Worm (Caenorhabditis elegans) whole organism, young adult: ENCODE measurements around the gene stdh-1.

Source experiments
- B0019.2 ChIP-seq: fragments of 200-800 bp; sonication (Bioruptor generic); conservative IDR thresholded peaks from 2 replicates; pipeline ENCODE4 v1.3.6; 2022; ENCODE audit warnings: missing genetic modification reagents, missing genetic modification characterization, missing compliant biosample characterization
- B0336.3 ChIP-seq: fragments of 200-800 bp; sonication (Bioruptor generic); IDR thresholded peaks from 2 replicates; pipeline ENCODE4 v1.3.6; 2022; ENCODE audit warnings: missing genetic modification characterization, missing compliant biosample characterization
- F39B2.1 ChIP-seq: fragments of 200-800 bp; sonication (Bioruptor generic); IDR thresholded peaks from 2 replicates; pipeline ENCODE4 v1.3.6; 2022; ENCODE audit warnings: missing genetic modification reagents, missing genetic modification characterization, missing compliant biosample characterization
- F52B5.7 ChIP-seq: sonication (generic microtip); optimal IDR thresholded peaks from 2 replicates; lab custom pipeline; 2016; ENCODE audit warnings: mild to moderate bottlenecking, missing genetic modification characterization, missing compliant biosample characterization
- F55B11.4 ChIP-seq: sonication (generic microtip); optimal IDR thresholded peaks from 2 replicates; lab custom pipeline; 2016; ENCODE audit warnings: missing compliant biosample characterization, missing genetic modification characterization, borderline replicate concordance; ENCODE audit not compliant: insufficient read depth
- F57A8.1 ChIP-seq: fragments of 200-800 bp; sonication (Bioruptor generic); optimal IDR thresholded peaks from 2 replicates; lab custom pipeline; 2018; ENCODE audit warnings: mild to moderate bottlenecking, missing genetic modification characterization, moderate library complexity, missing compliant biosample characterization
- F57C9.4 ChIP-seq: sonication (generic microtip); optimal IDR thresholded peaks from 2 replicates; lab custom pipeline; 2017; ENCODE audit warnings: mild to moderate bottlenecking, missing genetic modification characterization, missing compliant biosample characterization
- K11D2.4 ChIP-seq: fragments of 200-800 bp; sonication (Bioruptor generic); IDR thresholded peaks from 2 replicates; pipeline ENCODE4 v1.3.6; 2022; ENCODE audit warnings: missing genetic modification reagents, missing genetic modification characterization, missing compliant biosample characterization
- T26A5.8 ChIP-seq: sonication (generic microtip); optimal IDR thresholded peaks from 2 replicates; lab custom pipeline; 2016; ENCODE audit warnings: missing genetic modification characterization, missing compliant biosample characterization
- akir-1 ChIP-seq: fragments of 200-800 bp; sonication (Bioruptor generic); optimal IDR thresholded peaks from 2 replicates; lab custom pipeline; 2018; ENCODE audit warnings: mild to moderate bottlenecking, missing genetic modification characterization, moderate library complexity, missing compliant biosample characterization
- athp-1 ChIP-seq: sonication (generic microtip); optimal IDR thresholded peaks from 2 replicates; lab custom pipeline; 2017; ENCODE audit warnings: mild to moderate bottlenecking, missing genetic modification characterization, missing compliant biosample characterization
- attf-3 ChIP-seq: fragments of 200-800 bp; sonication (Bioruptor generic); conservative IDR thresholded peaks from 2 replicates; pipeline ENCODE4 v1.3.6; 2022; ENCODE audit warnings: missing genetic modification reagents, missing genetic modification characterization, missing compliant biosample characterization
- attf-5 ChIP-seq: fragments of 200-800 bp; sonication (Bioruptor generic); optimal IDR thresholded peaks from 2 replicates; lab custom pipeline; 2018; ENCODE audit warnings: mild to moderate bottlenecking, missing genetic modification characterization, missing compliant biosample characterization
- bed-2 ChIP-seq: fragments of 200-800 bp; sonication (Bioruptor generic); IDR thresholded peaks from 2 replicates; pipeline ENCODE4 v1.3.6; 2022; ENCODE audit warnings: missing genetic modification reagents, missing genetic modification characterization, missing compliant biosample characterization
- ccch-3 ChIP-seq: fragments of 200-800 bp; sonication (Bioruptor generic); optimal IDR thresholded peaks from 2 replicates; lab custom pipeline; 2018; ENCODE audit warnings: mild to moderate bottlenecking, missing genetic modification characterization, missing compliant biosample characterization
- cebp-1 ChIP-seq, 2 experiments: fragments of 200-800 bp in 1 of 2; sonication (Bioruptor generic) in 1 of 2; sonication (generic microtip) in 1 of 2; IDR thresholded peaks in 1 of 2; optimal IDR thresholded peaks in 1 of 2; 2 replicates each; pipeline versions ENCODE4 v1.3.6 to Lab custom; 2017 to 2022; ENCODE audit warnings: missing compliant biosample characterization in 2 of 2, missing genetic modification characterization in 2 of 2, mild to moderate bottlenecking in 1 of 2, missing genetic modification reagents in 1 of 2, moderate library complexity in 1 of 2
- cebp-2 ChIP-seq: fragments of 200-800 bp; sonication (Bioruptor generic); IDR thresholded peaks from 2 replicates; pipeline ENCODE4 v1.3.6; 2022; ENCODE audit warnings: missing genetic modification characterization, missing compliant biosample characterization
- ceh-100 ChIP-seq: fragments of 200-800 bp; sonication (Bioruptor generic); IDR thresholded peaks from 2 replicates; pipeline ENCODE4 v1.3.6; 2022; ENCODE audit warnings: missing genetic modification reagents, missing genetic modification characterization, missing compliant biosample characterization
- ceh-27 ChIP-seq: fragments of 200-800 bp; sonication (Bioruptor generic); optimal IDR thresholded peaks from 2 replicates; lab custom pipeline; 2018; ENCODE audit warnings: mild to moderate bottlenecking, missing genetic modification characterization, moderate library complexity, missing compliant biosample characterization
- ceh-79 ChIP-seq: sonication (generic microtip); optimal IDR thresholded peaks from 2 replicates; lab custom pipeline; 2017; ENCODE audit warnings: mild to moderate bottlenecking, missing genetic modification characterization, missing compliant biosample characterization
- die-1 ChIP-seq: sonication (generic microtip); optimal IDR thresholded peaks from 2 replicates; lab custom pipeline; 2016; ENCODE audit warnings: missing genotype, mild to moderate bottlenecking, missing genetic modification characterization, missing compliant biosample characterization
- dpl-1 ChIP-seq: fragments of 150-350 bp; optimal IDR thresholded peaks from 2 replicates; lab custom pipeline; 2014; ENCODE audit warnings: missing biosample characterization, missing genetic modification reagents, missing genetic modification characterization
- egl-18 ChIP-seq: fragments of 200-800 bp; sonication (Bioruptor generic); IDR thresholded peaks from 2 replicates; pipeline ENCODE4 v1.3.6; 2022; ENCODE audit warnings: missing genetic modification reagents, missing genetic modification characterization, missing compliant biosample characterization
- egl-44 ChIP-seq: fragments of 200-800 bp; sonication (Bioruptor generic); IDR thresholded peaks from 2 replicates; pipeline ENCODE4 v1.3.6; 2022; ENCODE audit warnings: missing genetic modification reagents, missing genetic modification characterization, missing compliant biosample characterization
- him-1 ChIP-seq: sonication (generic microtip); optimal IDR thresholded peaks from 2 replicates; lab custom pipeline; 2016; ENCODE audit warnings: missing genotype, missing genetic modification reagents, missing genetic modification characterization, missing compliant biosample characterization
- hlh-26 ChIP-seq: fragments of 200-800 bp; sonication (Bioruptor generic); conservative IDR thresholded peaks from 2 replicates; pipeline ENCODE4 v1.3.6; 2022; ENCODE audit warnings: missing genetic modification reagents, missing genetic modification characterization, missing compliant biosample characterization
- lin-26 ChIP-seq: fragments of 200-800 bp; sonication (Bioruptor generic); IDR thresholded peaks from 2 replicates; pipeline ENCODE4 v1.3.6; 2022; ENCODE audit warnings: missing genetic modification reagents, missing genetic modification characterization, missing compliant biosample characterization
- lsl-1 ChIP-seq: fragments of 200-800 bp; sonication (Bioruptor generic); optimal IDR thresholded peaks from 2 replicates; lab custom pipeline; 2018; ENCODE audit warnings: mild to moderate bottlenecking, missing genetic modification characterization, moderate library complexity, missing compliant biosample characterization
- madf-10 ChIP-seq: sonication (generic microtip); optimal IDR thresholded peaks from 2 replicates; lab custom pipeline; 2016; ENCODE audit warnings: mild to moderate bottlenecking, missing genetic modification characterization, missing compliant biosample characterization
- mes-4 ChIP-seq: sonication (generic microtip); optimal IDR thresholded peaks from 2 replicates; lab custom pipeline; 2016; ENCODE audit warnings: missing genotype, missing genetic modification characterization, missing compliant biosample characterization
- mxl-1 ChIP-seq: sonication (generic microtip); optimal IDR thresholded peaks from 2 replicates; lab custom pipeline; 2016; ENCODE audit warnings: missing genetic modification characterization, missing compliant biosample characterization
- nfya-1 ChIP-seq: sonication (generic microtip); optimal IDR thresholded peaks from 2 replicates; lab custom pipeline; 2017; ENCODE audit warnings: antibody characterized with exemption, missing compliant biosample characterization, missing genetic modification characterization, borderline replicate concordance; ENCODE audit not compliant: insufficient read depth
- nhr-120 ChIP-seq: fragments of 200-800 bp; sonication (Bioruptor generic); IDR thresholded peaks from 2 replicates; pipeline ENCODE4 v1.3.6; 2022; ENCODE audit warnings: missing genetic modification characterization, missing compliant biosample characterization
- nhr-179 ChIP-seq: sonication (generic microtip); optimal IDR thresholded peaks from 2 replicates; lab custom pipeline; 2016; ENCODE audit warnings: mild to moderate bottlenecking, missing genetic modification characterization, missing compliant biosample characterization
- nhr-27 ChIP-seq: fragments of 200-800 bp; sonication (Bioruptor generic); optimal IDR thresholded peaks from 2 replicates; lab custom pipeline; 2018; ENCODE audit warnings: mild to moderate bottlenecking, missing genetic modification characterization, moderate library complexity, missing compliant biosample characterization
- rec-8 ChIP-seq, 2 experiments: sonication (generic microtip); optimal IDR thresholded peaks; 2 replicates each; lab custom pipeline; 2016; ENCODE audit warnings: mild to moderate bottlenecking in 2 of 2, missing genetic modification characterization in 2 of 2, missing genetic modification reagents in 2 of 2, missing genotype in 2 of 2, missing biosample characterization in 1 of 2, missing compliant biosample characterization in 1 of 2, moderate library complexity in 1 of 2
- sea-2 ChIP-seq: fragments of 200-800 bp; sonication (Bioruptor generic); IDR thresholded peaks from 2 replicates; pipeline ENCODE4 v1.3.6; 2022; ENCODE audit warnings: missing genetic modification characterization, missing compliant biosample characterization
- snpc-1.3 ChIP-seq: sonication (generic microtip); optimal IDR thresholded peaks from 2 replicates; lab custom pipeline; 2017; ENCODE audit warnings: missing genetic modification characterization, mild to moderate bottlenecking, missing compliant biosample characterization, antibody characterized with exemption, moderate library complexity, missing genotype, missing genetic modification reagents; ENCODE audit not compliant: insufficient read depth
- snpc-4 ChIP-seq, 5 experiments: fragments of 150-350 bp in 1 of 5; sonication (generic microtip) in 4 of 5; optimal IDR thresholded peaks; 2 replicates each; lab custom pipeline; 2014 to 2018; ENCODE audit warnings: missing genetic modification characterization in 5 of 5, missing biosample characterization in 3 of 5, antibody characterized with exemption in 2 of 5, mild to moderate bottlenecking in 2 of 5, missing compliant biosample characterization in 2 of 5, missing genotype in 2 of 5, moderate library complexity in 2 of 5, missing genetic modification reagents in 1 of 5
- sptf-2 ChIP-seq: fragments of 200-800 bp; sonication (Bioruptor generic); optimal IDR thresholded peaks from 2 replicates; lab custom pipeline; 2018; ENCODE audit warnings: mild to moderate bottlenecking, missing genetic modification characterization, missing compliant biosample characterization
- unc-130 ChIP-seq: sonication (generic microtip); optimal IDR thresholded peaks from 2 replicates; lab custom pipeline; 2016; ENCODE audit warnings: missing genetic modification reagents, missing genetic modification characterization, missing compliant biosample characterization
- ztf-18 ChIP-seq: sonication (generic microtip); optimal IDR thresholded peaks from 2 replicates; lab custom pipeline; 2016; ENCODE audit warnings: missing genotype, mild to moderate bottlenecking, missing genetic modification characterization, missing compliant biosample characterization
- ztf-22 ChIP-seq: fragments of 200-800 bp; sonication (Bioruptor generic); optimal IDR thresholded peaks from 2 replicates; lab custom pipeline; 2018; ENCODE audit warnings: mild to moderate bottlenecking, missing genetic modification characterization, moderate library complexity, missing compliant biosample characterization
- ztf-25 ChIP-seq: fragments of 200-800 bp; sonication (Bioruptor generic); IDR thresholded peaks from 2 replicates; pipeline ENCODE4 v1.3.6; 2022; ENCODE audit warnings: missing genetic modification reagents, missing genetic modification characterization, missing compliant biosample characterization

stdh-1 gene

ce11 chrV:13931952-13932351 lies 25.7 kb downstream of the stdh-1 start:
- TF ChIP-seq ceh-79 (tag; lab: Kevin White, UChicago), result no peak
- TF ChIP-seq F57A8.1, result no peak
- no peak for TF ChIP-seq F39B2.1 (GFP tag; lab: Robert Waterston, UW)
- TF ChIP-seq madf-10 (tag; lab: Kevin White, UChicago), result no peak
- TF ChIP-seq mxl-1, result no peak
- TF ChIP-seq ccch-3 (GFP tag; lab: Kevin White, UChicago), result no peak
- TF ChIP-seq snpc-1.3 (tag; lab: Kevin White, UChicago), result no peak
- no peak for TF ChIP-seq athp-1 (tag; lab: Kevin White, UChicago)
- TF ChIP-seq sptf-2, result no peak
- no peak for TF ChIP-seq nhr-120 (GFP tag; lab: Robert Waterston, UW)
- no peak for TF ChIP-seq ceh-100
- no peak for TF ChIP-seq ztf-18
- no peak for TF ChIP-seq dpl-1
- TF ChIP-seq, all 124 proteins: peak for 0

- no peak for TF ChIP-seq die-1 (tag; lab: Kevin White, UChicago)
- TF ChIP-seq lin-26 (GFP tag; lab: Robert Waterston, UW), result no peak
- TF ChIP-seq ztf-22 (GFP tag; lab: Kevin White, UChicago), result no peak
- no peak for TF ChIP-seq nhr-27 (tag; lab: Kevin White, UChicago)
- no peak for TF ChIP-seq F52B5.7 (tag; lab: Kevin White, UChicago)
- TF ChIP-seq cebp-2 (GFP tag; lab: Robert Waterston, UW), result no peak
Measured at ce11 chrV:13934545-13934944, 28.3 kb downstream of the stdh-1 start, which contains the start of gene R10D12.1. R10D12.1 (minus strand) TSS chrV:13934645.

- TF ChIP-seq bed-2 (GFP tag; lab: Robert Waterston, UW), result no peak
- no peak for TF ChIP-seq B0019.2 (GFP tag; lab: Robert Waterston, UW)
- no peak for TF ChIP-seq akir-1 (GFP tag; lab: Kevin White, UChicago)
- no peak for TF ChIP-seq cebp-1 (GFP tag; IDR thresholded peaks at IDR 0.05; lab: Robert Waterston, UW)
- no peak for TF ChIP-seq cebp-1 (tag; optimal IDR thresholded peaks at IDR 0.05; lab: Kevin White, UChicago)
- TF ChIP-seq ztf-25 (GFP tag; lab: Robert Waterston, UW), result no peak
- TF ChIP-seq F57C9.4, result no peak
- no peak for TF ChIP-seq egl-18 (GFP tag; lab: Robert Waterston, UW)
- TF ChIP-seq snpc-4 (GFP tag; optimal IDR thresholded peaks at IDR 0.05; lab: Kevin White, UChicago), result no peak
- no peak for TF ChIP-seq snpc-4 (tag; optimal IDR thresholded peaks at IDR 0.05; lab: Kevin White, UChicago)
- TF ChIP-seq ceh-27 (GFP tag; lab: Kevin White, UChicago), result no peak
- TF ChIP-seq unc-130 (GFP tag; lab: Kevin White, UChicago), result no peak
- no peak for TF ChIP-seq rec-8 (tag; optimal IDR thresholded peaks at IDR 0.05; lab: Kevin White, UChicago)
- TF ChIP-seq mes-4 (tag; lab: Kevin White, UChicago), result no peak
- no peak for TF ChIP-seq hlh-26 (GFP tag; lab: Robert Waterston, UW)
- TF ChIP-seq egl-44 (GFP tag; lab: Robert Waterston, UW), result no peak
- TF ChIP-seq, all 124 proteins: peak for 0
Measured at ce11 chrV:13935423-13935822, 29.1 kb downstream of the stdh-1 start.

- TF ChIP-seq attf-5 (GFP tag; lab: Kevin White, UChicago) (no peak), nhr-179 (tag; lab: Kevin White, UChicago) (no peak), T26A5.8 (no peak), nfya-1 (tag; lab: Kevin White, UChicago) (no peak), attf-3 (GFP tag; lab: Robert Waterston, UW) (no peak), lsl-1 (GFP tag; lab: Kevin White, UChicago) (no peak), B0336.3 (GFP tag; lab: Robert Waterston, UW) (no peak), him-1 (tag; lab: Kevin White, UChicago) (no peak), ceh-79 (tag; lab: Kevin White, UChicago) (no peak), sea-2 (GFP tag; lab: Robert Waterston, UW) (no peak), K11D2.4 (GFP tag; lab: Robert Waterston, UW) (no peak), F55B11.4 (tag; lab: Kevin White, UChicago) (no peak), ztf-22 (GFP tag; lab: Kevin White, UChicago) (no peak), F57C9.4 (no peak)
Measured at ce11 chrV:13936052-13936451, 29.8 kb downstream of the stdh-1 start.
